Fruit fly (Drosophila melanogaster) S2 (cell line): ENCODE data around the gene CG10561.

Source experiments
- CG8478 ChIP-seq: fragments of >200 bp; optimal IDR thresholded peaks from 2 replicates; lab custom pipeline; 2018
- CTCF ChIP-seq, 2 experiments: fragments of >200 bp; optimal IDR thresholded peaks; 2 replicates each; lab custom pipeline; 2018

- no peak for TF ChIP-seq CTCF (optimal IDR thresholded peaks at IDR 0.05; lab: Kevin White, UChicago)
- no peak for TF ChIP-seq CG8478 (lab: Kevin White, UChicago)
Observed at dm6 chr2L:19146645-19147044, 32.4 kb downstream of the CG10561 start.
